Worm (Caenorhabditis elegans) whole organism, mixed stage, embryonic: ENCODE results near the gene K03H6.5.

Experiments used
- M03D4.4 ChIP-seq: sonication (generic microtip); optimal IDR thresholded peaks from 2 replicates; lab custom pipeline; 2017; ENCODE audit warnings: mild to moderate bottlenecking, missing genetic modification characterization, missing compliant biosample characterization
- ceh-39 ChIP-seq: fragments of 150-350 bp; optimal IDR thresholded peaks from 2 replicates; lab custom pipeline; 2014; ENCODE audit warnings: missing biosample characterization, missing genetic modification characterization
- ceh-43 ChIP-seq: fragments of 200-800 bp; sonication (Bioruptor generic); optimal IDR thresholded peaks from 2 replicates; lab custom pipeline; 2018; ENCODE audit warnings: mild to moderate bottlenecking, missing genetic modification characterization, moderate library complexity, missing compliant biosample characterization
- ceh-83 ChIP-seq: fragments of 200-800 bp; sonication (Bioruptor generic); optimal IDR thresholded peaks from 2 replicates; lab custom pipeline; 2018; ENCODE audit warnings: mild to moderate bottlenecking, missing genetic modification characterization, missing compliant biosample characterization
- ces-1 ChIP-seq: fragments of 150-350 bp; optimal IDR thresholded peaks from 2 replicates; lab custom pipeline; 2014; ENCODE audit warnings: missing biosample characterization, missing genetic modification reagents, missing genetic modification characterization
- cnd-1 ChIP-seq: fragments of 200-800 bp; sonication (Bioruptor generic); optimal IDR thresholded peaks from 2 replicates; lab custom pipeline; 2018; ENCODE audit warnings: mild to moderate bottlenecking, missing genetic modification characterization, missing compliant biosample characterization
- drap-1 ChIP-seq: fragments of 200-800 bp; sonication (Bioruptor generic); optimal IDR thresholded peaks from 3 replicates; lab custom pipeline; 2018; ENCODE audit warnings: mild to moderate bottlenecking, missing genetic modification characterization, missing compliant biosample characterization
- elt-3 ChIP-seq: fragments of 150-350 bp; optimal IDR thresholded peaks from 2 replicates; lab custom pipeline; 2014; ENCODE audit warnings: missing biosample characterization, missing genetic modification characterization
- ham-2 ChIP-seq: fragments of 200-800 bp; sonication (Bioruptor generic); optimal IDR thresholded peaks from 2 replicates; lab custom pipeline; 2018; ENCODE audit warnings: mild to moderate bottlenecking, missing genetic modification characterization, missing compliant biosample characterization
- hlh-1 ChIP-seq: fragments of 150-350 bp; optimal IDR thresholded peaks from 2 replicates; lab custom pipeline; 2014; ENCODE audit warnings: missing biosample characterization, missing genetic modification reagents, missing genetic modification characterization
- lin-13 ChIP-seq: fragments of 150-350 bp; optimal IDR thresholded peaks from 2 replicates; lab custom pipeline; 2014; ENCODE audit warnings: missing biosample characterization, missing genetic modification characterization
- lin-32 ChIP-seq: fragments of 200-800 bp; sonication (Bioruptor generic); optimal IDR thresholded peaks from 2 replicates; lab custom pipeline; 2018; ENCODE audit warnings: mild to moderate bottlenecking, missing genetic modification characterization, missing compliant biosample characterization
- lsy-2 ChIP-seq: fragments of 150-350 bp; optimal IDR thresholded peaks from 2 replicates; lab custom pipeline; 2014; ENCODE audit warnings: missing biosample characterization, missing genetic modification characterization
- mab-5 ChIP-seq: fragments of 150-350 bp; optimal IDR thresholded peaks from 2 replicates; lab custom pipeline; 2014; ENCODE audit warnings: missing biosample characterization, missing genetic modification characterization
- mep-1 ChIP-seq: fragments of 150-350 bp; optimal IDR thresholded peaks from 2 replicates; lab custom pipeline; 2017; ENCODE audit warnings: missing biosample characterization, missing genetic modification reagents, missing genetic modification characterization, inconsistent platforms
- nhr-12 ChIP-seq: fragments of 150-350 bp; optimal IDR thresholded peaks from 2 replicates; lab custom pipeline; 2014; ENCODE audit warnings: missing biosample characterization, missing genetic modification characterization
- nhr-2 ChIP-seq: fragments of 150-350 bp; optimal IDR thresholded peaks from 2 replicates; lab custom pipeline; 2014; ENCODE audit warnings: missing biosample characterization, missing genetic modification characterization
- nhr-237 ChIP-seq: fragments of 150-350 bp; optimal IDR thresholded peaks from 2 replicates; lab custom pipeline; 2014; ENCODE audit warnings: missing biosample characterization, missing genetic modification characterization
- nhr-76 ChIP-seq: sonication (generic microtip); optimal IDR thresholded peaks from 2 replicates; lab custom pipeline; 2017; ENCODE audit warnings: missing biosample characterization, missing genetic modification characterization
- pha-4 ChIP-seq: fragments of 150-350 bp; optimal IDR thresholded peaks from 2 replicates; lab custom pipeline; 2018; ENCODE audit warnings: missing biosample characterization, missing genetic modification reagents, missing genetic modification characterization
- sem-2 ChIP-seq: fragments of 200-800 bp; sonication (Bioruptor generic); optimal IDR thresholded peaks from 2 replicates; lab custom pipeline; 2018; ENCODE audit warnings: mild to moderate bottlenecking, missing genetic modification characterization, missing compliant biosample characterization
- sptf-1 ChIP-seq: sonication (generic microtip); optimal IDR thresholded peaks from 2 replicates; lab custom pipeline; 2017; ENCODE audit warnings: mild to moderate bottlenecking, missing genetic modification characterization, moderate library complexity, missing compliant biosample characterization
- tbx-8 ChIP-seq: fragments of 200-800 bp; sonication (Bioruptor generic); optimal IDR thresholded peaks from 2 replicates; lab custom pipeline; 2018; ENCODE audit warnings: mild to moderate bottlenecking, missing genetic modification characterization, moderate library complexity, missing compliant biosample characterization
- unc-120 ChIP-seq: sonication (generic microtip); optimal IDR thresholded peaks from 2 replicates; lab custom pipeline; 2017; ENCODE audit warnings: missing genetic modification characterization, missing compliant biosample characterization; ENCODE audit not compliant: poor library complexity, severe bottlenecking
- unc-39 ChIP-seq: fragments of 150-350 bp; optimal IDR thresholded peaks from 2 replicates; lab custom pipeline; 2014; ENCODE audit warnings: missing biosample characterization, missing genetic modification characterization
- unc-62 ChIP-seq: fragments of 150-350 bp; optimal IDR thresholded peaks from 2 replicates; lab custom pipeline; 2014; ENCODE audit warnings: missing biosample characterization, missing genetic modification reagents, missing genetic modification characterization
- zip-8 ChIP-seq: fragments of 150-350 bp; optimal IDR thresholded peaks from 2 replicates; lab custom pipeline; 2014; ENCODE audit warnings: missing biosample characterization, missing genetic modification characterization

Gene K03H6.5

ce11 chrIV:1510241-1510640 is 26.0 kb downstream of the K03H6.5 start, which contains the start of gene txt-4:
Gene txt-4 (plus strand): TSS chrIV:1510564.
- TF ChIP-seq unc-120 (no peak), unc-39 (tag; lab: Kevin White, UChicago) (no peak), nhr-76 (tag; lab: Kevin White, UChicago) (no peak), elt-3 (tag; lab: Kevin White, UChicago) (no peak), nhr-237 (tag; lab: Kevin White, UChicago) (no peak), nhr-2 (no peak), tbx-8 (GFP tag; lab: Kevin White, UChicago) (no peak), zip-8 (no peak), ham-2 (GFP tag; lab: Kevin White, UChicago) (no peak), M03D4.4 (no peak)
- TF ChIP-seq, all 35 proteins: peak for 0

- TF ChIP-seq ces-1: peak; percentile 48
- peak; percentile 23 for TF ChIP-seq mep-1
- TF ChIP-seq hlh-1 (tag; lab: Kevin White, UChicago): no peak
- TF ChIP-seq, all 35 proteins: peak for 2
Measured at ce11 chrIV:1497448-1497847, 38.8 kb downstream of the K03H6.5 start, which contains the start of gene hxk-3. Gene hxk-3 (plus strand): TSS chrIV:1497626.

- TF ChIP-seq unc-120 (no peak), ces-1 (no peak), ham-2 (GFP tag; lab: Kevin White, UChicago) (no peak), drap-1 (no peak), sptf-1 (tag; lab: Kevin White, UChicago) (no peak), lin-13 (tag; lab: Kevin White, UChicago) (no peak), elt-3 (tag; lab: Kevin White, UChicago) (no peak), M03D4.4 (no peak), ceh-83 (GFP tag; lab: Kevin White, UChicago) (no peak), mep-1 (no peak), mab-5 (tag; lab: Kevin White, UChicago) (no peak), ceh-43 (GFP tag; lab: Kevin White, UChicago) (no peak), tbx-8 (GFP tag; lab: Kevin White, UChicago) (no peak), sem-2 (GFP tag; lab: Kevin White, UChicago) (no peak)
Measured at ce11 chrIV:1496679-1497033, 39.6 kb downstream of the K03H6.5 start.

ce11 chrIV:1496017-1496678 is 40.1 kb downstream of the K03H6.5 start, which contains the start of gene npp-20:
Gene npp-20 (minus strand): TSS chrIV:1496022.
- TF ChIP-seq mep-1 (peak; percentile 34), ces-1 (peak; percentile 69), nhr-12 (no peak), lsy-2 (tag; lab: Kevin White, UChicago) (peak; percentile 8), lin-13 (tag; lab: Kevin White, UChicago) (peak; percentile 37), nhr-2 (no peak)
- TF ChIP-seq, all 35 proteins: peak for 4

ce11 chrIV:1484968-1485474 is 51.2 kb downstream of the K03H6.5 start, which contains the start of gene Y77E11A.16:
Gene Y77E11A.16 (plus strand): TSS chrIV:1485424.
- TF ChIP-seq ceh-39 (tag; lab: Kevin White, UChicago) (no peak), lin-32 (GFP tag; lab: Kevin White, UChicago) (no peak), ham-2 (GFP tag; lab: Kevin White, UChicago) (no peak), nhr-237 (tag; lab: Kevin White, UChicago) (no peak), tbx-8 (GFP tag; lab: Kevin White, UChicago) (no peak), cnd-1 (tag; lab: Kevin White, UChicago) (no peak), drap-1 (no peak), lsy-2 (tag; lab: Kevin White, UChicago) (no peak), lin-13 (tag; lab: Kevin White, UChicago) (no peak), sem-2 (GFP tag; lab: Kevin White, UChicago) (no peak), sptf-1 (tag; lab: Kevin White, UChicago) (no peak)

ce11 chrIV:1478649-1479048 is 57.6 kb downstream of the K03H6.5 start:
- no peak for TF ChIP-seq nhr-12
- TF ChIP-seq nhr-2: no peak
- TF ChIP-seq lin-13 (tag; lab: Kevin White, UChicago): no peak
- no peak for TF ChIP-seq lsy-2 (tag; lab: Kevin White, UChicago)
- TF ChIP-seq pha-4 (tag; lab: Kevin White, UChicago): no peak
- no peak for TF ChIP-seq tbx-8 (GFP tag; lab: Kevin White, UChicago)
- TF ChIP-seq mab-5 (tag; lab: Kevin White, UChicago): no peak
- no peak for TF ChIP-seq zip-8
- no peak for TF ChIP-seq hlh-1 (tag; lab: Kevin White, UChicago)
- TF ChIP-seq lin-32 (GFP tag; lab: Kevin White, UChicago): no peak
- no peak for TF ChIP-seq unc-62 (GFP tag; lab: Kevin White, UChicago)
- TF ChIP-seq sptf-1 (tag; lab: Kevin White, UChicago): no peak
